Worm (Caenorhabditis elegans) whole organism, L3 larva: ENCODE results near the gene C50F7.9.

Source experiments
- ama-1 ChIP-seq: fragments of 150-350 bp; optimal IDR thresholded peaks from 2 replicates; lab custom pipeline; 2018
- lin-15B ChIP-seq: fragments of 150-350 bp; optimal IDR thresholded peaks from 2 replicates; lab custom pipeline; 2014; ENCODE audit warnings: missing biosample characterization, missing genetic modification characterization
- nhr-11 ChIP-seq: fragments of 150-350 bp; optimal IDR thresholded peaks from 2 replicates; lab custom pipeline; 2014; ENCODE audit warnings: missing biosample characterization, missing genetic modification characterization
- nhr-25 ChIP-seq: sonication (generic microtip); optimal IDR thresholded peaks from 2 replicates; lab custom pipeline; 2017; ENCODE audit warnings: missing biosample characterization, missing genetic modification characterization
- nhr-77 ChIP-seq: fragments of 150-350 bp; optimal IDR thresholded peaks from 2 replicates; lab custom pipeline; 2014; ENCODE audit warnings: missing biosample characterization, missing genetic modification characterization
- pha-4 ChIP-seq: fragments of 150-350 bp; optimal IDR thresholded peaks from 2 replicates; lab custom pipeline; 2014; ENCODE audit warnings: missing biosample characterization, missing genetic modification reagents, missing genetic modification characterization
- zag-1 ChIP-seq: fragments of 150-350 bp; optimal IDR thresholded peaks from 2 replicates; lab custom pipeline; 2014; ENCODE audit warnings: missing biosample characterization, missing genetic modification characterization
- ztf-11 ChIP-seq: fragments of 150-350 bp; optimal IDR thresholded peaks from 2 replicates; lab custom pipeline; 2014; ENCODE audit warnings: missing biosample characterization, missing genetic modification characterization

DNA sequence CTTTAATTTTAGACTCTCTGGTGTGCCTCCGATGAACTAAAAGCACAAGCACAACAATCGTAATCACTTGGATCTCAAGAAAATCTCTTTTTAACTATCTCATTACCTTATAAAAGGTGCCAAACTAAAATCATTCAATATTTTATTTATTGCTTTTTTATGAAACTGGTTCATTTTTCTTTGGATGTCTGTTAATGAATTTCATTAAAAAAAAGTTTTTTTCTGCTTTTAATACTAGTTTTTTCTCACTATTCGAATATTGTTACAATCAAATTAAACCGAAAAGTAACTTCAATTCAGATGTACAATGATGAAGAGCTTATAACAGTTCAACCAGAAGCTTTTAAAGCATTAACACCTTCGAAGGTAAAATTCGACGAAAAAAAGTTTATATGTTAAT, 43.9 kb upstream of the C50F7.9 start, which contains the start of gene swd-2.1:
- TF ChIP-seq pha-4 (tag; lab: Kevin White, UChicago) (no peak), ztf-11 (no peak), nhr-77 (no peak), zag-1 (tag; lab: Kevin White, UChicago) (no peak), nhr-25 (tag; lab: Kevin White, UChicago) (no peak), nhr-11 (tag; lab: Kevin White, UChicago) (no peak), ama-1 (lab: Kevin White, UChicago) (no peak), lin-15B (tag; lab: Kevin White, UChicago) (no peak)
